Fruit fly (Drosophila melanogaster) whole organism, wandering third instar larva: ENCODE measurements around the gene CG4239.

Source experiments
- Abd-B ChIP-seq: fragments of >200 bp; optimal IDR thresholded peaks from 2 replicates; lab custom pipeline; 2017; ENCODE audit warnings: missing biosample characterization, missing genetic modification characterization
- Hnf4 ChIP-seq: fragments of 200-800 bp; sonication (Bioruptor generic); optimal IDR thresholded peaks from 2 replicates; lab custom pipeline; 2016; ENCODE audit warnings: missing biosample characterization, mild to moderate bottlenecking, missing genetic modification characterization
- Myc ChIP-seq: fragments of >200 bp; optimal IDR thresholded peaks from 2 replicates; lab custom pipeline; 2017
- OdsH ChIP-seq: fragments of 200-800 bp; sonication (Bioruptor generic); optimal IDR thresholded peaks from 2 replicates; lab custom pipeline; 2016; ENCODE audit warnings: missing biosample characterization, mild to moderate bottlenecking, missing genetic modification characterization
- Sp1 ChIP-seq: fragments of 200-800 bp; sonication (Bioruptor generic); optimal IDR thresholded peaks from 3 replicates; lab custom pipeline; 2019; ENCODE audit warnings: missing biosample characterization, mild to moderate bottlenecking, missing genetic modification characterization, moderate library complexity
- br ChIP-seq: fragments of 200-800 bp; sonication (Bioruptor generic); optimal IDR thresholded peaks from 2 replicates; lab custom pipeline; 2016; ENCODE audit warnings: missing biosample characterization, missing genetic modification characterization
- dmrt93B ChIP-seq: fragments of 200-800 bp; sonication (Bioruptor generic); optimal IDR thresholded peaks from 2 replicates; lab custom pipeline; 2018; ENCODE audit warnings: missing biosample characterization, mild to moderate bottlenecking, missing genetic modification characterization
- pan ChIP-seq: fragments of >200 bp; optimal IDR thresholded peaks from 2 replicates; lab custom pipeline; 2017
- usp ChIP-seq: fragments of >200 bp; optimal IDR thresholded peaks from 2 replicates; lab custom pipeline; 2017; ENCODE audit warnings: missing biosample characterization, missing genetic modification characterization

DNA sequence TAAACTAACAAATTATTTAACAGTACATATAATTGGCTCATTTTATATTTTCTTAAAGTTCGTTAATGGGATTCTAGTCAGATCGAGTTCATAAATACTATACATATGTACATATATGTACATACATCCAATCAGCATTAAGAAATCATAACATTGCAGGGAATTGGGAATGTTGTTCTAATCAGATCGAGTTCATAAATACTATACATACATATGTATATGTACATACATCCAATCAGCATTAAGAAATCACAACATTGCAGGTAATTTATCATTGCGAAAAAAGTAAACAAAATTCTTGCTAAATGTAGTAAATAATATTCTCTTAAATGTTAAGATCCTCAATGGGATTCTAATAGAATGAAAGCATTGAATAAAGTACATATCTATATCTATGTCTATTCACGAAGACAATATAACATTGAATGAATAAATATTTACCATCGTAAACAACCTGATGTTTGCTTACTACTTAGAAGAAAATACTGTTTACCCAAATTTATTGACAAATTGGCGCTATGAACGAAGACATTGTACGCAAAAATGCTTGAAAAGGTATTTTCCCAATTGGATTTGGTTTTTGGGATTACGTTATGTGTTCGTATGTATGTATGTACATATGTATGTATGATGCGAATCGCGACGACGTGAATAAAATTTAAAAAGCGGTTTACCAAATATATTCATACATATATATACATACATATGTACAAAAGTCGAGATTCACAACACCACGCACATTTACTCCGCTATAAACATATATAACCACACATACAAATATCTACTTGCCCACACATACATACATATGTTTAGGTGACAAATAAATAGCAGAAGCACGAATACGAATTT lies 1.2 kb upstream of the CG4239 start:
- no peak for TF ChIP-seq OdsH (GFP tag; lab: Kevin White, UChicago)
- no peak for TF ChIP-seq dmrt93B (GFP tag; lab: Kevin White, UChicago)
- TF ChIP-seq Abd-B (GFP tag; lab: Kevin White, UChicago) = no peak
- TF ChIP-seq usp (GFP tag; lab: Kevin White, UChicago) = no peak
- no peak for TF ChIP-seq br (GFP tag; lab: Kevin White, UChicago)
- TF ChIP-seq Sp1 (GFP tag; lab: Kevin White, UChicago) = no peak
- no peak for TF ChIP-seq pan (lab: Kevin White, UChicago)
- no peak for TF ChIP-seq Hnf4 (GFP tag; lab: Kevin White, UChicago)
- TF ChIP-seq Myc (lab: Kevin White, UChicago) = no peak
